Worm (Caenorhabditis elegans): Measurements from ENCODE around the gene Y72A10A.1.

Y72A10A.1 gene

DNA sequence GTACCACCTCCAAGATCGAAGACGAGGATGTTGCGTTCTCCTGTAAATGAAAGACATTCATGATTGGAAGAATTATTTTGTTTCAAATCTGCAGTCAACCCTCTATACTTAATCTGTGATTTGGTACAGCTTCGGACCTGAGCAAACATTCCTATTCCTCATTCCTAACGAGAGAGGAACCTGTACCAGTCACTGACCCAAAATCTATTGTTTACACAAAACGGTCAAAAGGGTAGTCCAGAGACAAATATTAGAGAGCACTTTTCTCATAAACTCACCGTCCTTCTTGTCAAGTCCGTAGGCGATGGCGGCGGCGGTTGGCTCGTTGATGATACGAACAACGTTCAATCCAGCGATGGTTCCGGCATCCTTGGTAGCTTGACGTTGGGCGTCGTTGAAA is 47.4 kb downstream of the Y72A10A.1 start:
- TF ChIP-seq mcd-1 (GFP tag; IDR thresholded peaks at IDR 0.05) (no peak), Y53F4B.3 (GFP tag; IDR thresholded peaks at IDR 0.05) (no peak), C17E4.6 (GFP tag; IDR thresholded peaks at IDR 0.05) (no peak), atf-7 (tag; optimal IDR thresholded peaks at IDR 0.05) (no peak), F49E8.2 (tag; optimal IDR thresholded peaks at IDR 0.05; ENCODE audit: insufficient read depth) (no peak), tlf-1 (GFP tag; optimal IDR thresholded peaks at IDR 0.05) (no peak), ztf-3 (GFP tag; optimal IDR thresholded peaks at IDR 0.05) (no peak), athp-1 (tag; optimal IDR thresholded peaks at IDR 0.05) (no peak), cebp-2 (GFP tag; IDR thresholded peaks at IDR 0.05) (no peak), mxl-1 (tag; optimal IDR thresholded peaks at IDR 0.05) (no peak), repo-1 (tag; optimal IDR thresholded peaks at IDR 0.05) (no peak), dox-1 (GFP tag; IDR thresholded peaks at IDR 0.05) (no peak), B0261.1 (tag; optimal IDR thresholded peaks at IDR 0.05) (no peak), nhr-120 (GFP tag; IDR thresholded peaks at IDR 0.05) (no peak), hlh-26 (GFP tag; conservative IDR thresholded peaks at IDR 0.05) (no peak), mes-4 (tag; optimal IDR thresholded peaks at IDR 0.05) (no peak)

DNA sequence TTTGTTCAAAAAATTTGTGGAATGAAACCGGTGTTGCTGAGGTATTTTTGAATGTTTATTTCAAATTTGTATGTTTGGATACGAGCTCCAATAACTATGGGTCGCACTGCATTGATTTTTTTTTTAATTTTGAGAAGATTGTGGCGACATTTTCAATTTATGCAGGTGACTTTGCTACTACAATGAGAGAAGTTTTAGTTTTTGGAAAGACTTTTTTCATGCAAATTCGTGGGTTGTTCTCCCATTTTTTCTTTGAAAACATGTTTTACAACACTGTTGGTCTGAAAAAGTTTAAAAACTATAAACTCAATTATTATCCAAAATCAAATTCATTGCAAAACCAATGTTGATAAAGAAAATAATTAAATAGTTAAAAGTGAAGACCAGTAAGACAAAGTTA is 49.4 kb downstream of the Y72A10A.1 start:
- TF ChIP-seq Y56A3A.18 (GFP tag; IDR thresholded peaks at IDR 0.05) (peak; percentile 18; the same call in 1 of the 2 replicates), B0336.3 (GFP tag; IDR thresholded peaks at IDR 0.05) (0 out of 2 replicates have a peak, but pooled peaks have one; percentile 23), aptf-2 (GFP tag; conservative IDR thresholded peaks at IDR 0.05) (no peak), sptf-2 (GFP tag; optimal IDR thresholded peaks at IDR 0.05) (peak; percentile 12), ztf-25 (GFP tag; IDR thresholded peaks at IDR 0.05) (no peak), tlf-1 (GFP tag; optimal IDR thresholded peaks at IDR 0.05) (peak; percentile 54), F22D6.2 (tag; optimal IDR thresholded peaks at IDR 0.05) (peak; percentile 22), die-1 (tag; optimal IDR thresholded peaks at IDR 0.05) (peak; percentile 20), let-607 (tag; optimal IDR thresholded peaks at IDR 0.05) (peak; percentile 7 to 42), Y53G8AR.9 (GFP tag; conservative IDR thresholded peaks at IDR 0.05) (0 out of 2 replicates have a peak, but pooled peaks have one; percentile 39), bed-2 (GFP tag; IDR thresholded peaks at IDR 0.05) (no peak), ceh-79 (tag; optimal IDR thresholded peaks at IDR 0.05) (no peak), atf-7 (tag; optimal IDR thresholded peaks at IDR 0.05) (peak; percentile 41), madf-10 (tag; optimal IDR thresholded peaks at IDR 0.05) (peak; percentile 61), mel-28 (tag; optimal IDR thresholded peaks at IDR 0.05; ENCODE audit: borderline replicate concordance) (no peak), ztf-3 (GFP tag; optimal IDR thresholded peaks at IDR 0.05) (no peak)

DNA sequence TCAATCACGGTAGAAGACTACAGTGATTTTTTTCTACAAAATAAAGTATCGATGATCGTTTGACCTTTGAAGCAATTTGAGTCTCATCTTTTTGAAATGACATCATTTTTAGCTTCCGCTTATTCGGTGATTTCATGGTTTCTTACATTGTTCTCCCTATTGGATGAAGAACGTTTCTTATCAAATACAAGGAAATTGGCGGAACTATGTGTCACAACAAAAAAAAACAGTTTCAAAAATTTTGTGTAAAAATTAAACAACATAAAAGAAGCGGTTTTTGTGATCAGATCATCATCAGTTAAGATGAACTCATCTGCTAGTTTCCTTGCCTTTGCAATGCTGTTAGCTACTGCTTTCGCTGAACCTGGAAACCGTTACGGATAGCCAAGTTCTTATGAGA is 50.5 kb downstream of the Y72A10A.1 start, which contains the start of gene C45B2.8:
C45B2.8 (plus strand) TSS at position 301 of the 400 bp plus-strand sequence.
- TF ChIP-seq ztf-6 (GFP tag; IDR thresholded peaks at IDR 0.05) (no peak), madf-10 (tag; optimal IDR thresholded peaks at IDR 0.05) (no peak), ceh-79 (tag; optimal IDR thresholded peaks at IDR 0.05) (no peak), T26A5.8 (tag; optimal IDR thresholded peaks at IDR 0.05) (no peak), lir-1 (GFP tag; conservative IDR thresholded peaks at IDR 0.05) (no peak), dox-1 (GFP tag; IDR thresholded peaks at IDR 0.05) (no peak), ceh-27 (GFP tag; optimal IDR thresholded peaks at IDR 0.05) (no peak), Y53F4B.3 (GFP tag; IDR thresholded peaks at IDR 0.05) (no peak), lag-1 (GFP tag; IDR thresholded peaks at IDR 0.05) (no peak), attf-6 (GFP tag; IDR thresholded peaks at IDR 0.05) (no peak), B0019.2 (GFP tag; conservative IDR thresholded peaks at IDR 0.05) (no peak), nfya-2 (GFP tag; IDR thresholded peaks at IDR 0.05) (no peak), hlh-12 (tag; optimal IDR thresholded peaks at IDR 0.05) (no peak), atf-7 (tag; optimal IDR thresholded peaks at IDR 0.05) (no peak), lsl-1 (GFP tag; optimal IDR thresholded peaks at IDR 0.05) (no peak)
